Worm (Caenorhabditis elegans) whole organism, L3 larva: ENCODE data around the gene srab-25.

Source experiments
- R02D3.7 ChIP-seq: fragments of 150-350 bp; optimal IDR thresholded peaks from 2 replicates; lab custom pipeline; 2014; ENCODE audit warnings: missing biosample characterization, missing genetic modification characterization
- ama-1 ChIP-seq: fragments of 150-350 bp; optimal IDR thresholded peaks from 2 replicates; lab custom pipeline; 2018
- ceh-16 ChIP-seq: sonication (generic microtip); optimal IDR thresholded peaks from 2 replicates; lab custom pipeline; 2017; ENCODE audit warnings: missing biosample characterization, missing genetic modification characterization
- ceh-28 ChIP-seq: fragments of 150-350 bp; optimal IDR thresholded peaks from 2 replicates; lab custom pipeline; 2014; ENCODE audit warnings: missing biosample characterization, missing genetic modification reagents, missing genetic modification characterization
- ceh-82 ChIP-seq: fragments of 150-350 bp; optimal IDR thresholded peaks from 2 replicates; lab custom pipeline; 2014; ENCODE audit warnings: missing biosample characterization, missing genetic modification characterization
- ceh-9 ChIP-seq: sonication (generic microtip); optimal IDR thresholded peaks from 2 replicates; lab custom pipeline; 2018; ENCODE audit warnings: missing biosample characterization, missing genetic modification characterization
- daf-12 ChIP-seq: fragments of 150-350 bp; optimal IDR thresholded peaks from 2 replicates; lab custom pipeline; 2014; ENCODE audit warnings: missing biosample characterization, missing genetic modification reagents, missing genetic modification characterization
- egl-5 ChIP-seq: fragments of 150-350 bp; optimal IDR thresholded peaks from 2 replicates; lab custom pipeline; 2017; ENCODE audit warnings: missing biosample characterization, missing genetic modification reagents, missing genetic modification characterization, inconsistent platforms
- elt-2 ChIP-seq: sonication (generic microtip); optimal IDR thresholded peaks from 2 replicates; lab custom pipeline; 2016; ENCODE audit warnings: missing genetic modification reagents, mild to moderate bottlenecking, missing genetic modification characterization, missing compliant biosample characterization
- elt-3 ChIP-seq, 3 experiments: fragments of 150-350 bp in 1 of 3; sonication (generic microtip) in 2 of 3; optimal IDR thresholded peaks; 2 replicates in 2 of 3; 4 replicates in 1 of 3; lab custom pipeline; 2014 to 2017; ENCODE audit warnings: missing biosample characterization in 3 of 3, missing genetic modification characterization in 3 of 3
- eor-1 ChIP-seq, 2 experiments: fragments of 150-350 bp; optimal IDR thresholded peaks; 2 replicates each; lab custom pipeline; 2014 to 2018; ENCODE audit warnings: missing biosample characterization in 2 of 2, missing genetic modification characterization in 2 of 2
- fkh-10 ChIP-seq: sonication (generic microtip); optimal IDR thresholded peaks from 2 replicates; lab custom pipeline; 2017; ENCODE audit warnings: missing biosample characterization, missing genetic modification reagents, missing genetic modification characterization
- fos-1 ChIP-seq: fragments of 150-350 bp; optimal IDR thresholded peaks from 2 replicates; lab custom pipeline; 2014; ENCODE audit warnings: missing biosample characterization, missing genetic modification characterization
- hmg-11 ChIP-seq: sonication (generic microtip); optimal IDR thresholded peaks from 2 replicates; lab custom pipeline; 2016; ENCODE audit warnings: missing genetic modification characterization, missing compliant biosample characterization
- lin-15B ChIP-seq: fragments of 150-350 bp; optimal IDR thresholded peaks from 2 replicates; lab custom pipeline; 2014; ENCODE audit warnings: missing biosample characterization, missing genetic modification characterization
- lin-39 ChIP-seq: fragments of 150-350 bp; optimal IDR thresholded peaks from 2 replicates; lab custom pipeline; 2018; ENCODE audit warnings: missing biosample characterization, missing genetic modification reagents, missing genetic modification characterization
- lsy-12 ChIP-seq: sonication (generic microtip); optimal IDR thresholded peaks from 2 replicates; lab custom pipeline; 2016; ENCODE audit warnings: mild to moderate bottlenecking, missing genetic modification characterization, missing compliant biosample characterization
- mdl-1 ChIP-seq: fragments of 150-350 bp; optimal IDR thresholded peaks from 2 replicates; lab custom pipeline; 2014; ENCODE audit warnings: missing biosample characterization, missing genetic modification characterization
- nfya-1 ChIP-seq: sonication (generic microtip); optimal IDR thresholded peaks from 2 replicates; lab custom pipeline; 2017; ENCODE audit warnings: missing genetic modification characterization, mild to moderate bottlenecking, missing compliant biosample characterization, antibody characterized with exemption, moderate library complexity; ENCODE audit not compliant: insufficient read depth
- nhr-11 ChIP-seq: fragments of 150-350 bp; optimal IDR thresholded peaks from 2 replicates; lab custom pipeline; 2014; ENCODE audit warnings: missing biosample characterization, missing genetic modification characterization
- nhr-23 ChIP-seq: fragments of 150-350 bp; optimal IDR thresholded peaks from 2 replicates; lab custom pipeline; 2014; ENCODE audit warnings: missing biosample characterization, missing genetic modification reagents, missing genetic modification characterization
- nhr-237 ChIP-seq: fragments of 150-350 bp; optimal IDR thresholded peaks from 2 replicates; lab custom pipeline; 2014; ENCODE audit warnings: missing biosample characterization, missing genetic modification characterization
- nhr-25 ChIP-seq: sonication (generic microtip); optimal IDR thresholded peaks from 2 replicates; lab custom pipeline; 2017; ENCODE audit warnings: missing biosample characterization, missing genetic modification characterization
- pha-4 ChIP-seq: fragments of 150-350 bp; optimal IDR thresholded peaks from 2 replicates; lab custom pipeline; 2014; ENCODE audit warnings: missing biosample characterization, missing genetic modification reagents, missing genetic modification characterization
- pqm-1 ChIP-seq: fragments of 150-350 bp; optimal IDR thresholded peaks from 2 replicates; lab custom pipeline; 2017; ENCODE audit warnings: missing biosample characterization, missing genetic modification characterization, inconsistent platforms
- sea-2 ChIP-seq: fragments of 150-350 bp; sonication (generic microtip); optimal IDR thresholded peaks from 4 replicates; lab custom pipeline; 2014; ENCODE audit warnings: missing biosample characterization, missing genetic modification reagents, missing genetic modification characterization
- skn-1 ChIP-seq: fragments of 150-350 bp; optimal IDR thresholded peaks from 2 replicates; lab custom pipeline; 2014; ENCODE audit warnings: missing biosample characterization, missing genetic modification characterization
- snpc-4 ChIP-seq: fragments of 150-350 bp; optimal IDR thresholded peaks from 2 replicates; lab custom pipeline; 2014; ENCODE audit warnings: missing biosample characterization, missing genetic modification characterization
- unc-62 ChIP-seq: fragments of 150-350 bp; sonication (generic microtip); optimal IDR thresholded peaks from 4 replicates; lab custom pipeline; 2014; ENCODE audit warnings: missing biosample characterization, missing genetic modification reagents, missing genetic modification characterization
- zag-1 ChIP-seq: fragments of 150-350 bp; optimal IDR thresholded peaks from 2 replicates; lab custom pipeline; 2014; ENCODE audit warnings: missing biosample characterization, missing genetic modification characterization
- ztf-11 ChIP-seq: fragments of 150-350 bp; optimal IDR thresholded peaks from 2 replicates; lab custom pipeline; 2014; ENCODE audit warnings: missing biosample characterization, missing genetic modification characterization

Gene srab-25

ce11 chrV:1779994-1780393 lies 39.0 kb upstream of the srab-25 start:
- TF ChIP-seq egl-5 (tag; lab: Kevin White, UChicago) (no peak), nfya-1 (tag; lab: Kevin White, UChicago) (peak; percentile 86)

DNA sequence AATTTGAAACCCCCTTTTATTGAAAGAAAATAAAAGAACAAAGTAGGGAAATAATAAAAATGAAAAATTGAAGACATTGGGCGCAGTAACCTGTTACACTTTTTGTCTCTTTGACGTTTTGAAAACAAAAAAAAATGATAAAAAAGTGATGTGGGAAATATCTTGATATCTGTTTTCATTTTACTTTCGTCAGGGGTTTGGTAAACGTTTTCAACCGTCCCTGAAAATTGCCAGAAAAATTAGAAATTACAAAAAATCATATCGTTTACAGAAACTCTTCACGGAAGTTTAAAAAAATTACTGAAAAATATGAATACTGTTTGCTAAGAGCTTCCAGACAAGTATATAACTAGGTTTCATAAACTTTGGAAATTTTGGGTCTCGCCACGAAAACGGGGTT lies 38.2 kb upstream of the srab-25 start, which contains the start of gene F36H9.4:
Gene F36H9.4 (minus strand): TSS at position 101 of the 400 bp plus-strand sequence.
- no peak for TF ChIP-seq eor-1 (tag; optimal IDR thresholded peaks at IDR 0.05; lab: Kevin White, UChicago)
- no peak for TF ChIP-seq elt-2
- TF ChIP-seq mdl-1 = no peak
- no peak for TF ChIP-seq pqm-1 (tag; lab: Kevin White, UChicago)
- no peak for TF ChIP-seq fos-1 (tag; lab: Kevin White, UChicago)
- no peak for TF ChIP-seq nhr-23 (tag; lab: Kevin White, UChicago)
- no peak for TF ChIP-seq zag-1 (tag; lab: Kevin White, UChicago)
- TF ChIP-seq ceh-28 = no peak
- no peak for TF ChIP-seq snpc-4 (tag; lab: Kevin White, UChicago)
- no peak for TF ChIP-seq sea-2
- TF ChIP-seq fkh-10 = no peak
- TF ChIP-seq lin-39 (tag; lab: Kevin White, UChicago) = no peak

ce11 chrV:1774874-1775589 lies 34.1 kb upstream of the srab-25 start, which contains the start of gene F36H9.7:
F36H9.7 (minus strand) TSS chrV:1774924.
- no peak for TF ChIP-seq nhr-237

DNA sequence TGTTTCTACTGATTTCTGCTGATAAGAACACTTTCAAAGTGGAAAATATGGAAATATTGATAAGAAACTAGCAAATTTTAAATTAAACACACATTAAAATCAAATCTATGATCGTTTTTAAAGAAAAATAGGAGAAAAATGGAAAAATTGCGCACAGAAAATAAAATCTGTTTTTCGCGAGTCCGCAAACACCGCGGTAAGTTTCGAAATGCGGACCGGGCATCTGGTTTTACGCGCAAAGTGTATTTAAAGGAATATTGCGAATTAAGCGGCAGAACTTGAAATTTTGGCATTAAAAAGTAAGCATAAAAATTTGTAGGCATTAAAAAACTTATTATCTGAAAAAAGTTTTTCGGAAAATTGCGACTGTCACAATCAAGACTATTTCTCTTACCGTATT lies 32.1 kb upstream of the srab-25 start:
- TF ChIP-seq hmg-11 (tag; lab: Kevin White, UChicago) = peak; percentile 32
- TF ChIP-seq nfya-1 (tag; lab: Kevin White, UChicago) = peak; percentile 22
- TF ChIP-seq unc-62 (GFP tag; lab: Kevin White, UChicago) = no peak
- no peak for TF ChIP-seq daf-12 (tag; lab: Kevin White, UChicago)
- peak; percentile 27 for TF ChIP-seq elt-2
- no peak for TF ChIP-seq fos-1 (tag; lab: Kevin White, UChicago)
- TF ChIP-seq nhr-237 = no peak

ce11 chrV:1771727-1772126 lies 30.8 kb upstream of the srab-25 start, which contains the start of gene dhs-13:
dhs-13 (minus strand) TSS chrV:1771734.
- TF ChIP-seq zag-1 (tag; lab: Kevin White, UChicago) = no peak
- TF ChIP-seq pha-4 = peak; percentile 47
- peak; percentile 52 for TF ChIP-seq elt-2
- peak; percentile 36 for TF ChIP-seq lin-15B (tag; lab: Kevin White, UChicago)

ce11 chrV:1767427-1767826 lies 26.5 kb upstream of the srab-25 start:
- TF ChIP-seq nhr-25 (tag; lab: Kevin White, UChicago) = no peak
- no peak for TF ChIP-seq R02D3.7
- TF ChIP-seq mdl-1 = no peak
- TF ChIP-seq hmg-11 (tag; lab: Kevin White, UChicago) = no peak
- no peak for TF ChIP-seq fkh-10
- TF ChIP-seq ceh-9 (tag; lab: Kevin White, UChicago) = no peak
- no peak for TF ChIP-seq skn-1 (tag; lab: Kevin White, UChicago)
- no peak for TF ChIP-seq lin-15B (tag; lab: Kevin White, UChicago)
- no peak for TF ChIP-seq nhr-11 (tag; lab: Kevin White, UChicago)
- TF ChIP-seq nhr-23 (tag; lab: Kevin White, UChicago) = no peak
- no peak for TF ChIP-seq ceh-82 (tag; lab: Kevin White, UChicago)
- no peak for TF ChIP-seq elt-2
- TF ChIP-seq ceh-16 = no peak

- no peak for TF ChIP-seq ztf-11
- TF ChIP-seq snpc-4 (tag; lab: Kevin White, UChicago) = no peak
- TF ChIP-seq lsy-12 = no peak
- TF ChIP-seq elt-3 (tag; optimal IDR thresholded peaks at IDR 0.05; lab: Kevin White, UChicago) = no peak
- peak; percentile 60 for TF ChIP-seq elt-2
- TF ChIP-seq R02D3.7 = no peak
- no peak for TF ChIP-seq ama-1 (lab: Kevin White, UChicago)
Measured at ce11 chrV:1760682-1761081, 19.7 kb upstream of the srab-25 start, which contains the start of gene clec-205. clec-205 (plus strand) TSS chrV:1760893.
